Worm (Caenorhabditis elegans) whole organism, L1 larva: ENCODE measurements around the gene K01C8.2.

ENCODE experiments used
- C04F5.9 ChIP-seq: sonication (generic microtip); optimal IDR thresholded peaks from 2 replicates; lab custom pipeline; 2016; ENCODE audit warnings: missing genetic modification characterization, missing compliant biosample characterization
- C16A3.4 ChIP-seq: fragments of 150-350 bp; optimal IDR thresholded peaks from 2 replicates; lab custom pipeline; 2014; ENCODE audit warnings: missing biosample characterization, missing genetic modification characterization
- C34B4.2 ChIP-seq: sonication (generic microtip); optimal IDR thresholded peaks from 2 replicates; lab custom pipeline; 2017; ENCODE audit warnings: mild to moderate bottlenecking, missing genetic modification characterization, missing compliant biosample characterization
- F16B12.6 ChIP-seq: fragments of 150-350 bp; optimal IDR thresholded peaks from 2 replicates; lab custom pipeline; 2014; ENCODE audit warnings: missing biosample characterization, missing genetic modification characterization
- Y116A8C.19 ChIP-seq: sonication (generic microtip); optimal IDR thresholded peaks from 2 replicates; lab custom pipeline; 2016; ENCODE audit warnings: missing compliant biosample characterization, missing genetic modification characterization, borderline replicate concordance
- aha-1 ChIP-seq: fragments of 150-350 bp; optimal IDR thresholded peaks from 2 replicates; lab custom pipeline; 2014; ENCODE audit warnings: missing biosample characterization, missing genetic modification characterization
- alr-1 ChIP-seq: fragments of 200-800 bp; sonication (Bioruptor generic); optimal IDR thresholded peaks from 2 replicates; lab custom pipeline; 2018; ENCODE audit warnings: borderline replicate concordance, mild to moderate bottlenecking, missing genetic modification characterization, missing compliant biosample characterization
- aly-2 ChIP-seq: fragments of 150-350 bp; optimal IDR thresholded peaks from 2 replicates; lab custom pipeline; 2014; ENCODE audit warnings: missing biosample characterization, missing genetic modification characterization
- ceh-90 ChIP-seq: sonication (generic microtip); optimal IDR thresholded peaks from 2 replicates; lab custom pipeline; 2016; ENCODE audit warnings: missing genetic modification characterization, missing compliant biosample characterization
- ces-1 ChIP-seq: fragments of 150-350 bp; optimal IDR thresholded peaks from 2 replicates; lab custom pipeline; 2014; ENCODE audit warnings: missing biosample characterization, missing genetic modification reagents, missing genetic modification characterization
- dsc-1 ChIP-seq: sonication (generic microtip); optimal IDR thresholded peaks from 2 replicates; lab custom pipeline; 2016; ENCODE audit warnings: mild to moderate bottlenecking, missing genetic modification characterization, missing compliant biosample characterization
- efl-3 ChIP-seq: fragments of 200-800 bp; sonication (Bioruptor generic); optimal IDR thresholded peaks from 2 replicates; lab custom pipeline; 2018; ENCODE audit warnings: mild to moderate bottlenecking, missing genetic modification characterization, missing compliant biosample characterization
- egl-13 ChIP-seq: sonication (generic microtip); optimal IDR thresholded peaks from 2 replicates; lab custom pipeline; 2016; ENCODE audit warnings: missing genotype, missing genetic modification reagents, missing genetic modification characterization, missing compliant biosample characterization
- egl-27 ChIP-seq, 2 experiments: fragments of 150-350 bp in 1 of 2; sonication (generic microtip); optimal IDR thresholded peaks; 3 replicates each; lab custom pipeline; 2017 to 2018; ENCODE audit warnings: missing biosample characterization in 2 of 2, missing genetic modification characterization in 2 of 2, missing genetic modification reagents in 2 of 2
- elt-2 ChIP-seq: sonication (generic microtip); optimal IDR thresholded peaks from 2 replicates; lab custom pipeline; 2016; ENCODE audit warnings: missing genetic modification characterization, mild to moderate bottlenecking, inconsistent platforms, missing compliant biosample characterization, missing genetic modification reagents
- elt-3 ChIP-seq, 6 experiments: fragments of 150-350 bp in 1 of 6; sonication (generic microtip); optimal IDR thresholded peaks; 2 replicates each; lab custom pipeline; 2017 to 2018; ENCODE audit warnings: missing biosample characterization in 6 of 6, missing genetic modification characterization in 6 of 6, inconsistent platforms in 1 of 6
- fkh-10 ChIP-seq: sonication (generic microtip); optimal IDR thresholded peaks from 2 replicates; lab custom pipeline; 2017; ENCODE audit warnings: missing biosample characterization, missing genetic modification reagents, missing genetic modification characterization
- grh-1 ChIP-seq: fragments of 200-800 bp; sonication (Bioruptor generic); IDR thresholded peaks from 2 replicates; pipeline ENCODE4 v1.3.6; 2022; ENCODE audit warnings: missing genetic modification reagents, missing genetic modification characterization, missing compliant biosample characterization
- hlh-4 ChIP-seq: sonication (generic microtip); optimal IDR thresholded peaks from 2 replicates; lab custom pipeline; 2016; ENCODE audit warnings: mild to moderate bottlenecking, missing genetic modification characterization, missing compliant biosample characterization
- hpl-2 ChIP-seq: fragments of 150-350 bp; optimal IDR thresholded peaks from 2 replicates; lab custom pipeline; 2014; ENCODE audit warnings: missing biosample characterization, missing genetic modification reagents, missing genetic modification characterization
- irx-1 ChIP-seq: sonication (generic microtip); optimal IDR thresholded peaks from 2 replicates; lab custom pipeline; 2016; ENCODE audit warnings: missing genetic modification characterization, missing compliant biosample characterization
- isw-1 ChIP-seq: fragments of 200-800 bp; sonication (Bioruptor generic); IDR thresholded peaks from 2 replicates; pipeline ENCODE4 v1.3.6; 2022; ENCODE audit warnings: missing genetic modification characterization, missing compliant biosample characterization
- jun-1 ChIP-seq: fragments of 150-350 bp; optimal IDR thresholded peaks from 2 replicates; lab custom pipeline; 2014; ENCODE audit warnings: missing biosample characterization, missing genetic modification reagents, missing genetic modification characterization
- lin-14 ChIP-seq: fragments of 200-800 bp; sonication (Bioruptor generic); optimal IDR thresholded peaks from 2 replicates; lab custom pipeline; 2018; ENCODE audit warnings: mild to moderate bottlenecking, missing genetic modification characterization, moderate library complexity, missing compliant biosample characterization
- lin-35 ChIP-seq, 2 experiments: fragments of 150-350 bp; optimal IDR thresholded peaks; 2 replicates each; lab custom pipeline; 2014; ENCODE audit warnings: missing biosample characterization in 2 of 2, missing genetic modification characterization in 2 of 2, missing genetic modification reagents in 2 of 2
- lir-3 ChIP-seq: sonication (generic microtip); optimal IDR thresholded peaks from 2 replicates; lab custom pipeline; 2016; ENCODE audit warnings: mild to moderate bottlenecking, missing genetic modification characterization, moderate library complexity, missing compliant biosample characterization; ENCODE audit not compliant: poor library complexity
- lsy-2 ChIP-seq, 2 experiments: fragments of 150-350 bp; optimal IDR thresholded peaks; 2 replicates each; lab custom pipeline; 2014; ENCODE audit warnings: missing biosample characterization in 2 of 2, missing genetic modification characterization in 2 of 2
- mef-2 ChIP-seq: fragments of 150-350 bp; optimal IDR thresholded peaks from 2 replicates; lab custom pipeline; 2014; ENCODE audit warnings: missing biosample characterization, missing genetic modification characterization
- nhr-11 ChIP-seq: fragments of 150-350 bp; optimal IDR thresholded peaks from 2 replicates; lab custom pipeline; 2014; ENCODE audit warnings: missing biosample characterization, missing genetic modification characterization
- nhr-19 ChIP-seq: fragments of 200-800 bp; sonication (Bioruptor generic); conservative IDR thresholded peaks from 2 replicates; pipeline ENCODE4 v1.3.6; 2022; ENCODE audit warnings: missing genetic modification characterization, missing compliant biosample characterization
- nhr-28 ChIP-seq: fragments of 150-350 bp; optimal IDR thresholded peaks from 2 replicates; lab custom pipeline; 2014; ENCODE audit warnings: missing biosample characterization, missing genetic modification characterization
- nhr-47 ChIP-seq: sonication (generic microtip); optimal IDR thresholded peaks from 2 replicates; lab custom pipeline; 2016; ENCODE audit warnings: mild to moderate bottlenecking, missing genetic modification characterization, moderate library complexity, missing compliant biosample characterization
- nhr-71 ChIP-seq: sonication (generic microtip); optimal IDR thresholded peaks from 2 replicates; lab custom pipeline; 2016; ENCODE audit warnings: mild to moderate bottlenecking, missing genetic modification characterization, moderate library complexity, missing compliant biosample characterization
- nhr-76 ChIP-seq: sonication (generic microtip); optimal IDR thresholded peaks from 2 replicates; lab custom pipeline; 2017; ENCODE audit warnings: missing biosample characterization, missing genetic modification characterization
- nhr-84 ChIP-seq: sonication (generic microtip); optimal IDR thresholded peaks from 2 replicates; lab custom pipeline; 2017; ENCODE audit warnings: missing biosample characterization, missing genetic modification characterization
- nhr-85 ChIP-seq: sonication (generic microtip); peaks from one replicate; lab custom pipeline; 2016; ENCODE audit warnings: missing genetic modification characterization, inconsistent platforms, missing compliant biosample characterization
- pag-3 ChIP-seq: sonication (generic microtip); optimal IDR thresholded peaks from 2 replicates; lab custom pipeline; 2017; ENCODE audit warnings: missing genetic modification characterization, mild to moderate bottlenecking, missing compliant biosample characterization, antibody characterized with exemption, borderline replicate concordance; ENCODE audit not compliant: insufficient read depth
- pax-3 ChIP-seq: fragments of 200-800 bp; sonication (Bioruptor generic); optimal IDR thresholded peaks from 2 replicates; lab custom pipeline; 2018; ENCODE audit warnings: mild to moderate bottlenecking, missing genetic modification characterization, moderate library complexity, missing compliant biosample characterization
- pqm-1 ChIP-seq: sonication (generic microtip); optimal IDR thresholded peaks from 3 replicates; lab custom pipeline; 2017; ENCODE audit warnings: missing biosample characterization, missing genetic modification characterization
- rnt-1 ChIP-seq: sonication (generic microtip); optimal IDR thresholded peaks from 2 replicates; lab custom pipeline; 2016; ENCODE audit warnings: mild to moderate bottlenecking, missing genetic modification characterization, moderate library complexity, missing compliant biosample characterization
- skn-1 ChIP-seq: fragments of 150-350 bp; optimal IDR thresholded peaks from 2 replicates; lab custom pipeline; 2014; ENCODE audit warnings: missing biosample characterization, missing genetic modification characterization
- snu-23 ChIP-seq: sonication (generic microtip); optimal IDR thresholded peaks from 2 replicates; lab custom pipeline; 2016; ENCODE audit warnings: missing genetic modification characterization, missing compliant biosample characterization
- sptf-1 ChIP-seq: fragments of 150-350 bp; optimal IDR thresholded peaks from 2 replicates; lab custom pipeline; 2014; ENCODE audit warnings: missing biosample characterization, missing genetic modification characterization
- sup-37 ChIP-seq: fragments of 200-800 bp; sonication (Bioruptor generic); optimal IDR thresholded peaks from 2 replicates; lab custom pipeline; 2018; ENCODE audit warnings: mild to moderate bottlenecking, missing genetic modification characterization, missing compliant biosample characterization
- tbx-2 ChIP-seq: sonication (generic microtip); optimal IDR thresholded peaks from 2 replicates; lab custom pipeline; 2016; ENCODE audit warnings: missing genetic modification characterization, missing compliant biosample characterization
- tlp-1 ChIP-seq: fragments of 150-350 bp; optimal IDR thresholded peaks from 2 replicates; lab custom pipeline; 2014; ENCODE audit warnings: missing biosample characterization, missing genetic modification characterization
- unc-30 ChIP-seq: sonication (generic microtip); optimal IDR thresholded peaks from 2 replicates; lab custom pipeline; 2017; ENCODE audit warnings: missing biosample characterization, missing genetic modification characterization
- unc-62 ChIP-seq: fragments of 150-350 bp; optimal IDR thresholded peaks from 2 replicates; lab custom pipeline; 2014; ENCODE audit warnings: missing biosample characterization, missing genetic modification reagents, missing genetic modification characterization
- unc-86 ChIP-seq: sonication (generic microtip); optimal IDR thresholded peaks from 2 replicates; lab custom pipeline; 2016; ENCODE audit warnings: missing genetic modification characterization, missing compliant biosample characterization
- vab-15 ChIP-seq: sonication (generic microtip); optimal IDR thresholded peaks from 2 replicates; lab custom pipeline; 2017; ENCODE audit warnings: missing genotype, mild to moderate bottlenecking, missing genetic modification characterization, missing compliant biosample characterization
- xbp-1 ChIP-seq: sonication (generic microtip); optimal IDR thresholded peaks from 2 replicates; lab custom pipeline; 2016; ENCODE audit warnings: missing genetic modification characterization, missing compliant biosample characterization
- zip-4 ChIP-seq: fragments of 200-800 bp; sonication (Bioruptor generic); optimal IDR thresholded peaks from 2 replicates; lab custom pipeline; 2018; ENCODE audit warnings: mild to moderate bottlenecking, missing genetic modification characterization, moderate library complexity, missing compliant biosample characterization
- ztf-11 ChIP-seq, 2 experiments: sonication (generic microtip); optimal IDR thresholded peaks; 2 replicates each; lab custom pipeline; 2016 to 2017; ENCODE audit warnings: missing genetic modification characterization in 2 of 2, missing biosample characterization in 1 of 2, missing compliant biosample characterization in 1 of 2
- ztf-4 ChIP-seq: fragments of 150-350 bp; optimal IDR thresholded peaks from 2 replicates; lab custom pipeline; 2014; ENCODE audit warnings: missing biosample characterization, missing genetic modification characterization

K01C8.2 gene

ce11 chrII:8276057-8276456 lies 6.8 kb upstream of the K01C8.2 start, which contains the start of the genes gei-14 and slc-25A32:
TSS of gene gei-14 (minus strand) at chrII:8276231.
TSS of gene slc-25A32 (plus strand) at chrII:8276298.
- TF ChIP-seq irx-1 (no peak), xbp-1 (tag; lab: Kevin White, UChicago) (peak; percentile 13), nhr-47 (tag; lab: Kevin White, UChicago) (no peak), egl-27 (tag; optimal IDR thresholded peaks at IDR 0.05; lab: Kevin White, UChicago) (no peak), skn-1 (tag; lab: Kevin White, UChicago) (peak; percentile 39), F16B12.6 (tag; lab: Kevin White, UChicago) (peak; percentile 78), dsc-1 (tag; lab: Kevin White, UChicago) (no peak), C16A3.4 (tag; lab: Kevin White, UChicago) (no peak), C34B4.2 (tag; lab: Kevin White, UChicago) (no peak), lin-14 (GFP tag; lab: Kevin White, UChicago) (no peak), lsy-2 (tag; optimal IDR thresholded peaks at IDR 0.05; lab: Kevin White, UChicago) (peak; percentile 68 to 81), sptf-1 (tag; lab: Kevin White, UChicago) (no peak), Y116A8C.19 (tag; lab: Kevin White, UChicago) (no peak), lir-3 (no peak), snu-23 (GFP tag; lab: Kevin White, UChicago) (peak; percentile 40), jun-1 (tag; lab: Kevin White, UChicago) (no peak), ztf-4 (tag; lab: Kevin White, UChicago) (no peak), mef-2 (tag; lab: Kevin White, UChicago) (no peak), ztf-11 (tag; optimal IDR thresholded peaks at IDR 0.05; lab: Kevin White, UChicago) (no peak), efl-3 (no peak), pqm-1 (tag; lab: Kevin White, UChicago) (no peak), ceh-90 (tag; lab: Kevin White, UChicago) (no peak), tbx-2 (peak; percentile 4), pag-3 (tag; lab: Kevin White, UChicago) (no peak), nhr-76 (no peak), hlh-4 (tag; lab: Kevin White, UChicago) (no peak), rnt-1 (tag; lab: Kevin White, UChicago) (peak; percentile 33), pax-3 (tag; lab: Kevin White, UChicago) (no peak), nhr-11 (tag; lab: Kevin White, UChicago) (no peak), alr-1 (tag; lab: Kevin White, UChicago) (no peak), grh-1 (GFP tag; lab: Robert Waterston, UW) (no peak), unc-30 (tag; lab: Kevin White, UChicago) (no peak), nhr-19 (GFP tag; lab: Robert Waterston, UW) (0 out of 2 replicates have a peak, but pooled peaks have one; percentile 25), tlp-1 (no peak), C04F5.9 (tag; lab: Kevin White, UChicago) (no peak), nhr-85 (tag; lab: Kevin White, UChicago) (peak; percentile 65), unc-62 (GFP tag; lab: Kevin White, UChicago) (no peak), nhr-28 (tag; lab: Kevin White, UChicago) (no peak), fkh-10 (no peak), nhr-84 (tag; lab: Kevin White, UChicago) (no peak), sup-37 (GFP tag; lab: Kevin White, UChicago) (no peak), elt-2 (tag; lab: Kevin White, UChicago) (no peak), elt-3 (tag; optimal IDR thresholded peaks at IDR 0.05; lab: Kevin White, UChicago) (peak in 1 of 6 experiments; percentile 24), aha-1 (tag; lab: Kevin White, UChicago) (no peak), aly-2 (no peak), hpl-2 (no peak), zip-4 (no peak), nhr-71 (peak; percentile 46), ces-1 (GFP tag; lab: Kevin White, UChicago) (no peak), unc-86 (no peak), vab-15 (tag; lab: Kevin White, UChicago) (no peak), egl-13 (tag; lab: Kevin White, UChicago) (no peak), isw-1 (GFP tag; lab: Robert Waterston, UW) (no peak), lin-35 (GFP tag; optimal IDR thresholded peaks at IDR 0.05; lab: Kevin White, UChicago) (peak; percentile 91 to 96)
